Worm (Caenorhabditis elegans): ENCODE results near the gene cpz-2.

Gene cpz-2

DNA sequence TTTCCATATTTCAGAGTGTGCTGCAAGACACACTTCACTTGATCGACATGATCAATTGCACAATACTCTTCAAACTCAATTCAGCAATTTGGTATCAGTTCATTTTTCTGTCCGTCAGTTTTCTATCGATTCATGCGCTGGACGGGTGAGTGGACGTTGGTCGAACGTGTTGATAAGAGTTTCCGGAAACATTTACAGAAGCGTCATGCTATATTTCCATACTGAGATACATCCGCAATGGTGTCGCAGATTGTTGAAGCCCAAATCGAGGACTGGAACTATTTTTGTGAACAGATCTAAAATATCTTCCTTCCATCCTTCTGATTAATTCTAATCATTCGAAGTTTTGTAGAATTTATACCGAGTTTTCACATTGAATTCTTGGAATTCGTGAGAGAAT lies 11.3 kb upstream of the cpz-2 start (continued):
- TF ChIP-seq nhr-237 (tag; optimal IDR thresholded peaks at IDR 0.05): no peak
- peak; percentile 63 for TF ChIP-seq fos-1 (tag; optimal IDR thresholded peaks at IDR 0.05)
- no peak for TF ChIP-seq ceh-82 (tag; optimal IDR thresholded peaks at IDR 0.05)
- no peak for TF ChIP-seq elt-1 (tag; optimal IDR thresholded peaks at IDR 0.05)
- TF ChIP-seq skn-1 (tag; optimal IDR thresholded peaks at IDR 0.05): no peak
- TF ChIP-seq nhr-77 (tag; optimal IDR thresholded peaks at IDR 0.05): no peak
- peak; percentile 15 for TF ChIP-seq sma-9 (GFP tag; optimal IDR thresholded peaks at IDR 0.05)
- no peak for TF ChIP-seq sma-9 (tag; optimal IDR thresholded peaks at IDR 0.05)
- no peak for TF ChIP-seq nhr-25 (tag; optimal IDR thresholded peaks at IDR 0.05)
- no peak for TF ChIP-seq nhr-129 (tag; optimal IDR thresholded peaks at IDR 0.05)
- no peak for TF ChIP-seq nhr-23 (tag; optimal IDR thresholded peaks at IDR 0.05)
- TF ChIP-seq nhr-6 (tag; optimal IDR thresholded peaks at IDR 0.05): no peak
- no peak for TF ChIP-seq unc-55 (GFP tag; optimal IDR thresholded peaks at IDR 0.05)
- TF ChIP-seq nhr-12 (tag; optimal IDR thresholded peaks at IDR 0.05): no peak
- TF ChIP-seq ztf-1 (GFP tag; conservative IDR thresholded peaks at IDR 0.05): no peak
- TF ChIP-seq lsy-2 (tag; optimal IDR thresholded peaks at IDR 0.05): no peak
- TF ChIP-seq snpc-4 (tag; optimal IDR thresholded peaks at IDR 0.05): no peak
- TF ChIP-seq Y55F3AM.14 (GFP tag; optimal IDR thresholded peaks at IDR 0.05): no peak
- peak; percentile 32 for TF ChIP-seq gmeb-1 (tag; optimal IDR thresholded peaks at IDR 0.05)
- TF ChIP-seq alr-1 (tag; optimal IDR thresholded peaks at IDR 0.05): no peak
- TF ChIP-seq ZK546.5 (tag; optimal IDR thresholded peaks at IDR 0.05): no peak

ce11 chrV:13370265-13370664 lies 10.7 kb upstream of the cpz-2 start:
- no peak for TF ChIP-seq nhr-77 (tag; optimal IDR thresholded peaks at IDR 0.05)
- no peak for TF ChIP-seq lin-11 (tag; optimal IDR thresholded peaks at IDR 0.05)
- TF ChIP-seq ceh-82 (tag; optimal IDR thresholded peaks at IDR 0.05): no peak
- no peak for TF ChIP-seq lin-13 (GFP tag; optimal IDR thresholded peaks at IDR 0.05)
- TF ChIP-seq peb-1 (tag; optimal IDR thresholded peaks at IDR 0.05): no peak
- TF ChIP-seq dmd-4 (tag; optimal IDR thresholded peaks at IDR 0.05): no peak
- TF ChIP-seq F13H6.1 (tag; optimal IDR thresholded peaks at IDR 0.05): no peak
- no peak for TF ChIP-seq unc-39 (tag; optimal IDR thresholded peaks at IDR 0.05)
- TF ChIP-seq nhr-23 (tag; optimal IDR thresholded peaks at IDR 0.05): no peak
- no peak for TF ChIP-seq nhr-12 (tag; optimal IDR thresholded peaks at IDR 0.05)
- no peak for TF ChIP-seq skn-1 (tag; optimal IDR thresholded peaks at IDR 0.05)
- TF ChIP-seq lsy-2 (tag; optimal IDR thresholded peaks at IDR 0.05): no peak

- TF ChIP-seq F13H6.1 (tag; optimal IDR thresholded peaks at IDR 0.05) (peak; percentile 83), blmp-1 (tag; optimal IDR thresholded peaks at IDR 0.05; ENCODE audit: insufficient read depth) (peak; percentile 76), lin-13 (GFP tag; optimal IDR thresholded peaks at IDR 0.05) (peak; percentile 64), ama-1 (optimal IDR thresholded peaks at IDR 0.05) (no peak), ztf-1 (GFP tag; conservative IDR thresholded peaks at IDR 0.05) (no peak), nhr-25 (tag; optimal IDR thresholded peaks at IDR 0.05) (peak; percentile 99), snpc-4 (tag; optimal IDR thresholded peaks at IDR 0.05) (no peak), elt-1 (tag; optimal IDR thresholded peaks at IDR 0.05) (no peak), mdl-1 (tag; optimal IDR thresholded peaks at IDR 0.05) (peak in 1 of 2 experiments; percentile 48), Y55F3AM.14 (GFP tag; optimal IDR thresholded peaks at IDR 0.05) (no peak), ztf-4 (tag; optimal IDR thresholded peaks at IDR 0.05) (peak; percentile 58), lsy-2 (tag; optimal IDR thresholded peaks at IDR 0.05) (peak in 1 of 2 experiments; percentile 58), nhr-21 (tag; optimal IDR thresholded peaks at IDR 0.05) (peak; percentile 89), nhr-129 (tag; optimal IDR thresholded peaks at IDR 0.05) (peak; percentile 87), ZK546.5 (tag; optimal IDR thresholded peaks at IDR 0.05) (no peak), lin-39 (tag; optimal IDR thresholded peaks at IDR 0.05) (no peak), egl-27 (tag; optimal IDR thresholded peaks at IDR 0.05) (peak; percentile 79), crh-2 (tag; optimal IDR thresholded peaks at IDR 0.05) (peak; percentile 76), fos-1 (tag; optimal IDR thresholded peaks at IDR 0.05) (peak; percentile 74), elt-3 (tag; optimal IDR thresholded peaks at IDR 0.05) (no peak), zag-1 (tag; optimal IDR thresholded peaks at IDR 0.05) (no peak), sma-9 (GFP tag; optimal IDR thresholded peaks at IDR 0.05) (peak; percentile 77), sma-9 (tag; optimal IDR thresholded peaks at IDR 0.05) (no peak), nhr-12 (tag; optimal IDR thresholded peaks at IDR 0.05) (no peak), ztf-11 (tag; optimal IDR thresholded peaks at IDR 0.05) (no peak), gmeb-1 (tag; optimal IDR thresholded peaks at IDR 0.05) (peak; percentile 63), skn-1 (tag; optimal IDR thresholded peaks at IDR 0.05) (no peak), nhr-77 (tag; optimal IDR thresholded peaks at IDR 0.05) (no peak), sem-4 (tag; optimal IDR thresholded peaks at IDR 0.05) (peak; percentile 77), ceh-16 (tag; optimal IDR thresholded peaks at IDR 0.05) (peak; percentile 92), C34F6.9 (tag; optimal IDR thresholded peaks at IDR 0.05) (peak; percentile 35), sma-3 (GFP tag; optimal IDR thresholded peaks at IDR 0.05) (peak; percentile 81)
Observed at ce11 chrV:13371336-13371735, 9.7 kb upstream of the cpz-2 start.

Measured in whole organism, L2 larva.